Fruit fly (Drosophila melanogaster): ENCODE measurements around the gene CG34277.

Gene CG34277

dm6 chr3R:5414147-5414748 is 44.9 kb downstream of the CG34277 start, which contains the start of gene CG14669:
TSS of gene CG14669 (plus strand) at chr3R:5414527.
- no peak for TF ChIP-seq h (optimal IDR thresholded peaks at IDR 0.05)

DNA sequence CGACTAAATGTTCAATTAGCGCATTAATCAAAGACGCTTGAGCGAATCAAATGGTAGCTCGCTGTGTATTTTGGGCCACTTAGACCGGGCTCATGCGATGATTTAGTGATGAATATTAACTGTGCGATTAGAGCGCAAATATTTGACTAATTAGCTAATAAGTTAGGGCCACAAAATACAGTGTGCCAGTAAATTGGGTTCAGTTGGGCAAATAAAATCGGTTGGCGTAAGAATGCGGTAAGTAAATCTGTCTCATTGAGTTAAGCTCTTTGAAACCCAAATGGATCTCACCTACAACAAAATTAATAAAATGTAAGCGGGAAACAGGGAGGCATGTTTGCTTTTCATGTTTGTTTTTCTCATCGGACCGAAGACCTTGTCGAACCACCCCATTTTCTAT is 51.1 kb downstream of the CG34277 start:
- TF ChIP-seq Sin3A (optimal IDR thresholded peaks at IDR 0.05): no peak
- no peak for TF ChIP-seq h (optimal IDR thresholded peaks at IDR 0.05)
- TF ChIP-seq Myc (optimal IDR thresholded peaks at IDR 0.05): no peak
- TF ChIP-seq psq (optimal IDR thresholded peaks at IDR 0.05): no peak
- TF ChIP-seq ttk (optimal IDR thresholded peaks at IDR 0.05): no peak
- TF ChIP-seq insv (optimal IDR thresholded peaks at IDR 0.05): no peak
